Fruit fly (Drosophila melanogaster): ENCODE data around the gene CG2991.

CG2991 gene

DNA sequence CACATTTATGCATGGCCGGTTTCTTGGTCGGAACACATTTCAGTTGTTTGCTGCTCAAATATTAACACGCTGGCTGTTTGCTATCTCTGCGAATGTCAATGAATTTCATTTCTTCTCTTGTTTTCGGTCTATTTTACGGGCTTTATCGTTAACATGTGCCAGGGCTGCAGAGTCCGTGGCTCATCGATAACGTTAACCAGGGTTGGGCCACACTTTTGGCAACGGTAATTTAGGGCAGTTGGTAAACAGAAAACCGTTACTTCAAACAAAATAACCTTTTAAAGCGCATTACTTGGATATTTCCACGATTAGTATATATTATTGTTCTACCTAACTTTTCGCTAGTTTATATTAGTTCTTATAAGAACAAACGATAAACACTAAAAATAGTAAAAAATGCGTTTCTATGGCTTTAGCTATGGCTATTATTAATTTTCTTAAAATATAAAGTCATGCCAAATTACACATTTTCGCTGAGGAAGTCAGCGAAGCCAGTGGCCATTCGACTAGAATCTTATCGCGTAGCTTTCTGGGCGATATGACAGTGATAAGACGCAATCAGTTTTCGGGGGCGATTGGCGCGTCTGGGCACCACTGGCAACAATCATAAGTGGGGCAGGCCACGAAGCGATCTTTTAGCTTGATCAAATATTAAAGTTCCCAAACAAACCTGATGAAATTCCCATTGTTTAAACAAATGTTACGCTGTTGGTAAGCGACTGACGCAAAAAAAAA, 26.2 kb downstream of the CG2991 start (continued):
- peak; percentile 36 to 75 for TF ChIP-seq Hr51 (GFP tag; optimal IDR thresholded peaks at IDR 0.05)
- TF ChIP-seq nmo (GFP tag; optimal IDR thresholded peaks at IDR 0.05): peak; percentile 43
- no peak; the same call in 1 of the 2 replicates for TF ChIP-seq CG17328 (GFP tag; IDR thresholded peaks at IDR 0.05)
- no peak for TF ChIP-seq CG7745 (tag; optimal IDR thresholded peaks at IDR 0.05)
- TF ChIP-seq sisA (GFP tag; IDR thresholded peaks at IDR 0.05): peak; percentile 25; the same call in 1 of the 2 replicates
- TF ChIP-seq sens (GFP tag): peak; percentile 87
- peak; percentile 33 for TF ChIP-seq mam (GFP tag; optimal IDR thresholded peaks at IDR 0.05)
- TF ChIP-seq CTCF (GFP tag; optimal IDR thresholded peaks at IDR 0.05): no peak
- TF ChIP-seq sob (GFP tag; IDR thresholded peaks at IDR 0.05): peak; percentile 76
- peak; percentile 64 for TF ChIP-seq Asciz (GFP tag; optimal IDR thresholded peaks at IDR 0.05)
- peak; percentile 8 for TF ChIP-seq CG11723 (GFP tag; optimal IDR thresholded peaks at IDR 0.05)
- peak; percentile 58 for TF ChIP-seq CG12391 (tag; optimal IDR thresholded peaks at IDR 0.05)
- no peak; the same call in 1 of the 2 replicates for TF ChIP-seq Adf1 (GFP tag; IDR thresholded peaks at IDR 0.05)
- peak; percentile 7 for TF ChIP-seq disco-r (GFP tag; optimal IDR thresholded peaks at IDR 0.05)
- TF ChIP-seq Pdp1 (GFP tag; optimal IDR thresholded peaks at IDR 0.05): peak in 1 of 2 experiments; percentile 33
- peak; percentile 29 for TF ChIP-seq NfI (GFP tag; optimal IDR thresholded peaks at IDR 0.05)
- TF ChIP-seq gem (tag; optimal IDR thresholded peaks at IDR 0.05): peak; percentile 67
- TF ChIP-seq lbe (GFP tag; optimal IDR thresholded peaks at IDR 0.05): peak; percentile 67
- TF ChIP-seq row (GFP tag; IDR thresholded peaks at IDR 0.05): peak; percentile 79
- TF ChIP-seq schlank (tag; optimal IDR thresholded peaks at IDR 0.05): peak; percentile 19
- TF ChIP-seq aop (GFP tag; IDR thresholded peaks at IDR 0.05): peak; percentile 16; the same call in 1 of the 2 replicates
- TF ChIP-seq CG32772 (GFP tag; IDR thresholded peaks at IDR 0.05): no peak
- TF ChIP-seq luna (GFP tag; optimal IDR thresholded peaks at IDR 0.05): no peak
- no peak for TF ChIP-seq CG1529 (GFP tag; optimal IDR thresholded peaks at IDR 0.05)
- TF ChIP-seq CG1832 (GFP tag; optimal IDR thresholded peaks at IDR 0.05): no peak
- no peak for TF ChIP-seq cato (GFP tag; optimal IDR thresholded peaks at IDR 0.05; ENCODE audit: borderline replicate concordance)
- TF ChIP-seq dpn (GFP tag; optimal IDR thresholded peaks at IDR 0.05): peak in 1 of 2 experiments; percentile 14
- TF ChIP-seq CG17802 (tag; optimal IDR thresholded peaks at IDR 0.05): no peak
- TF ChIP-seq Fer1 (GFP tag; optimal IDR thresholded peaks at IDR 0.05): peak; percentile 76
- TF ChIP-seq grn (GFP tag; optimal IDR thresholded peaks at IDR 0.05): peak; percentile 96
- TF ChIP-seq gcm (GFP tag; optimal IDR thresholded peaks at IDR 0.05): peak; percentile 51
- TF ChIP-seq Nf-YA (GFP tag; IDR thresholded peaks at IDR 0.05): peak; percentile 65; the same call in 1 of the 2 replicates
- peak; percentile 46; the same call in 1 of the 2 replicates for TF ChIP-seq Bgb (GFP tag; IDR thresholded peaks at IDR 0.05; ENCODE audit: partially characterized antibody)
- no peak for TF ChIP-seq bowl (GFP tag; IDR thresholded peaks at IDR 0.05)
- TF ChIP-seq pros (GFP tag; optimal IDR thresholded peaks at IDR 0.05): no peak
- TF ChIP-seq CG2202 (tag; optimal IDR thresholded peaks at IDR 0.05): no peak
- TF ChIP-seq ham (GFP tag; IDR thresholded peaks at IDR 0.05): no peak
- peak; percentile 47 for TF ChIP-seq CHES-1-like (GFP tag; optimal IDR thresholded peaks at IDR 0.05)
- TF ChIP-seq zfh2 (GFP tag; optimal IDR thresholded peaks at IDR 0.05): peak; percentile 62
- TF ChIP-seq run (tag; optimal IDR thresholded peaks at IDR 0.05): peak; percentile 15
- TF ChIP-seq CG12236 (GFP tag; optimal IDR thresholded peaks at IDR 0.05): peak; percentile 26
- TF ChIP-seq Sry-β (GFP tag; optimal IDR thresholded peaks at IDR 0.05): peak; percentile 2
- peak; percentile 75 for TF ChIP-seq sug (tag; optimal IDR thresholded peaks at IDR 0.05)
- peak; percentile 63 for TF ChIP-seq CG12769 (tag; optimal IDR thresholded peaks at IDR 0.05)
- TF ChIP-seq Bteb2 (GFP tag; optimal IDR thresholded peaks at IDR 0.05): no peak
- peak; percentile 20 for TF ChIP-seq CG13624 (GFP tag; optimal IDR thresholded peaks at IDR 0.05)
- TF ChIP-seq unc-4 (GFP tag; IDR thresholded peaks at IDR 0.05; ENCODE audit: partially characterized antibody): no peak
- TF ChIP-seq CG11695 (GFP tag; IDR thresholded peaks at IDR 0.05): no peak
- peak; percentile 47 for TF ChIP-seq CG4617 (GFP tag; optimal IDR thresholded peaks at IDR 0.05; ENCODE audit: borderline replicate concordance)

Data from whole organism, embryonic.